Fruit fly (Drosophila melanogaster): Measurements from ENCODE around the gene CG3823.

Gene CG3823

dm6 chrX:6295129-6295539 is 8.6 kb upstream of the CG3823 start, which contains the start of the genes CG15891 and CG3815 (continued):
- TF ChIP-seq ind (GFP tag; optimal IDR thresholded peaks at IDR 0.05) = peak; percentile 57
- 0 out of 2 replicates have a peak, but pooled peaks have one; percentile 19 for TF ChIP-seq rib (GFP tag; IDR thresholded peaks at IDR 0.05)
- TF ChIP-seq CG3407 (GFP tag; optimal IDR thresholded peaks at IDR 0.05) = no peak
- peak; percentile 67 for TF ChIP-seq Fer1 (GFP tag; optimal IDR thresholded peaks at IDR 0.05)
- no peak for TF ChIP-seq pan (optimal IDR thresholded peaks at IDR 0.05)
- peak in 1 of 2 experiments; percentile 7 for TF ChIP-seq pan (GFP tag; optimal IDR thresholded peaks at IDR 0.05 in 1 of 2, IDR thresholded peaks at IDR 0.05 in 1 of 2)
- TF ChIP-seq tup (GFP tag; optimal IDR thresholded peaks at IDR 0.05) = no peak
- TF ChIP-seq wek (GFP tag; optimal IDR thresholded peaks at IDR 0.05) = peak; percentile 27
- TF ChIP-seq CG12299 (tag; optimal IDR thresholded peaks at IDR 0.05) = peak; percentile 23
- TF ChIP-seq onecut (GFP tag; IDR thresholded peaks at IDR 0.05) = peak; percentile 34; the same call in 1 of the 2 replicates
- TF ChIP-seq CG10366 (GFP tag; IDR thresholded peaks at IDR 0.05) = peak; percentile 43; the same call in 1 of the 2 replicates
- TF ChIP-seq CG4360 (GFP tag; IDR thresholded peaks at IDR 0.05) = no peak
- peak; percentile 66 for TF ChIP-seq CG30020 (tag; optimal IDR thresholded peaks at IDR 0.05)
- no peak for TF ChIP-seq Optix (GFP tag; IDR thresholded peaks at IDR 0.05)
- TF ChIP-seq E2f2 (GFP tag; IDR thresholded peaks at IDR 0.05) = peak; percentile 54
- TF ChIP-seq CG8388 (GFP tag; optimal IDR thresholded peaks at IDR 0.05) = peak; percentile 55
- no peak for TF ChIP-seq D19A (tag; optimal IDR thresholded peaks at IDR 0.05)
- peak; percentile 58 for TF ChIP-seq CG14014 (GFP tag; IDR thresholded peaks at IDR 0.05)
- TF ChIP-seq unc-4 (GFP tag; IDR thresholded peaks at IDR 0.05; ENCODE audit: partially characterized antibody) = peak; percentile 59; the same call in 1 of the 2 replicates
- TF ChIP-seq CG7745 (tag; optimal IDR thresholded peaks at IDR 0.05) = no peak
- TF ChIP-seq CG1602 (GFP tag; optimal IDR thresholded peaks at IDR 0.05) = no peak
- no peak for TF ChIP-seq Vsx1 (GFP tag; optimal IDR thresholded peaks at IDR 0.05)
- TF ChIP-seq Dref (GFP tag; IDR thresholded peaks at IDR 0.05) = peak; percentile 67
- no peak for TF ChIP-seq CG14050 (GFP tag; IDR thresholded peaks at IDR 0.05)
- peak; percentile 66 for TF ChIP-seq CG7839 (tag; optimal IDR thresholded peaks at IDR 0.05)
- no peak for TF ChIP-seq Lpt (GFP tag; optimal IDR thresholded peaks at IDR 0.05)
- TF ChIP-seq CG5180 (GFP tag; optimal IDR thresholded peaks at IDR 0.05) = no peak
- TF ChIP-seq mam (GFP tag; optimal IDR thresholded peaks at IDR 0.05) = peak; percentile 60
- 0 out of 2 replicates have a peak, but pooled peaks have one; percentile 8 for TF ChIP-seq ham (GFP tag; IDR thresholded peaks at IDR 0.05)
- TF ChIP-seq CG13287 (GFP tag; IDR thresholded peaks at IDR 0.05; ENCODE audit: partially characterized antibody) = peak; percentile 51; the same call in 1 of the 2 replicates
- peak; percentile 35 for TF ChIP-seq schlank (tag; optimal IDR thresholded peaks at IDR 0.05)
- peak; percentile 91 for TF ChIP-seq Myb (GFP tag; optimal IDR thresholded peaks at IDR 0.05)
- no peak for TF ChIP-seq ap (GFP tag; IDR thresholded peaks at IDR 0.05)
- peak; percentile 12 for TF ChIP-seq chn (GFP tag; optimal IDR thresholded peaks at IDR 0.05)
- TF ChIP-seq Ssrp (tag; optimal IDR thresholded peaks at IDR 0.05) = peak; percentile 5
- no peak for TF ChIP-seq CG3065 (GFP tag; optimal IDR thresholded peaks at IDR 0.05)
- peak; percentile 46 for TF ChIP-seq CG17829 (tag; optimal IDR thresholded peaks at IDR 0.05)
- TF ChIP-seq CG32532 (GFP tag; IDR thresholded peaks at IDR 0.05) = peak; percentile 71
- peak; percentile 94 for TF ChIP-seq Ets65A (GFP tag)
- TF ChIP-seq CG9932 (GFP tag; IDR thresholded peaks at IDR 0.05) = peak; percentile 74
- TF ChIP-seq CG12769 (tag; optimal IDR thresholded peaks at IDR 0.05) = no peak
- TF ChIP-seq zfh1 (GFP tag; IDR thresholded peaks at IDR 0.05) = peak; percentile 32; the same call in 1 of the 3 replicates
- peak; percentile 64 for TF ChIP-seq gfzf (GFP tag; optimal IDR thresholded peaks at IDR 0.05)
- TF ChIP-seq Pdp1 (GFP tag; optimal IDR thresholded peaks at IDR 0.05) = peak; percentile 41 to 48
- TF ChIP-seq eve (GFP tag; optimal IDR thresholded peaks at IDR 0.05) = no peak
- peak; percentile 39 for TF ChIP-seq Oli (tag; optimal IDR thresholded peaks at IDR 0.05)
- TF ChIP-seq row (GFP tag; IDR thresholded peaks at IDR 0.05) = peak; percentile 93
- TF ChIP-seq CG9215 (GFP tag; IDR thresholded peaks at IDR 0.05) = peak; percentile 68
- TF ChIP-seq lmd (GFP tag; IDR thresholded peaks at IDR 0.05) = peak; percentile 71
- peak; percentile 66 for TF ChIP-seq CG14710 (tag; optimal IDR thresholded peaks at IDR 0.05)
- no peak for TF ChIP-seq CG11504 (tag; optimal IDR thresholded peaks at IDR 0.05)

All from whole organism, embryonic.